Worm (Caenorhabditis elegans) whole organism, late embryonic: ENCODE data around the gene tftc-3.
A peak's percentile ranks its signal among the peaks of the same experiment; 100 is the strongest.

Source experiments
- K02D7.2 ChIP-seq: sonication (generic microtip); optimal IDR thresholded peaks from 2 replicates; lab custom pipeline; 2017; ENCODE audit warnings: mild to moderate bottlenecking, missing genetic modification characterization, missing compliant biosample characterization
- T23F11.4 ChIP-seq: fragments of 200-800 bp; sonication (Bioruptor generic); optimal IDR thresholded peaks from 2 replicates; lab custom pipeline; 2018; ENCODE audit warnings: mild to moderate bottlenecking, missing genetic modification characterization, missing compliant biosample characterization
- Y22D7AL.16 ChIP-seq: sonication (generic microtip); optimal IDR thresholded peaks from 2 replicates; lab custom pipeline; 2016; ENCODE audit warnings: missing genetic modification characterization, missing compliant biosample characterization
- ahr-1 ChIP-seq: sonication (generic microtip); optimal IDR thresholded peaks from 2 replicates; lab custom pipeline; 2016; ENCODE audit warnings: missing genetic modification characterization, missing compliant biosample characterization
- ceh-18 ChIP-seq: sonication (generic microtip); optimal IDR thresholded peaks from 2 replicates; lab custom pipeline; 2016; ENCODE audit warnings: missing genetic modification characterization, missing compliant biosample characterization
- ceh-19 ChIP-seq: fragments of 200-800 bp; sonication (Bioruptor generic); optimal IDR thresholded peaks from 2 replicates; lab custom pipeline; 2018; ENCODE audit warnings: mild to moderate bottlenecking, missing genetic modification characterization, missing compliant biosample characterization
- ceh-2 ChIP-seq: sonication (generic microtip); optimal IDR thresholded peaks from 2 replicates; lab custom pipeline; 2016; ENCODE audit warnings: missing genotype, missing genetic modification characterization, missing compliant biosample characterization
- ceh-22 ChIP-seq: sonication (generic microtip); optimal IDR thresholded peaks from 2 replicates; lab custom pipeline; 2017; ENCODE audit warnings: missing biosample characterization, missing genetic modification characterization
- ceh-24 ChIP-seq: sonication (generic microtip); optimal IDR thresholded peaks from 2 replicates; lab custom pipeline; 2016; ENCODE audit warnings: mild to moderate bottlenecking, missing genetic modification characterization, missing compliant biosample characterization
- ceh-31 ChIP-seq: sonication (generic microtip); optimal IDR thresholded peaks from 2 replicates; lab custom pipeline; 2016; ENCODE audit warnings: missing genetic modification characterization, missing compliant biosample characterization
- ceh-9 ChIP-seq: sonication (generic microtip); optimal IDR thresholded peaks from 2 replicates; lab custom pipeline; 2016; ENCODE audit warnings: mild to moderate bottlenecking, missing genetic modification characterization, inconsistent platforms, missing compliant biosample characterization
- dmd-4 ChIP-seq: sonication (generic microtip); optimal IDR thresholded peaks from 2 replicates; lab custom pipeline; 2016; ENCODE audit warnings: borderline replicate concordance, missing genetic modification characterization, missing compliant biosample characterization
- dve-1 ChIP-seq: sonication (generic microtip); optimal IDR thresholded peaks from 2 replicates; lab custom pipeline; 2017; ENCODE audit warnings: antibody characterized with exemption, mild to moderate bottlenecking, missing genetic modification characterization, missing compliant biosample characterization
- elt-4 ChIP-seq: sonication (generic microtip); optimal IDR thresholded peaks from 2 replicates; lab custom pipeline; 2016; ENCODE audit warnings: missing genetic modification characterization, missing compliant biosample characterization
- eyg-1 ChIP-seq: sonication (generic microtip); optimal IDR thresholded peaks from 2 replicates; lab custom pipeline; 2016; ENCODE audit warnings: missing genotype, missing genetic modification characterization, missing compliant biosample characterization
- fkh-6 ChIP-seq: sonication (generic microtip); optimal IDR thresholded peaks from 2 replicates; lab custom pipeline; 2016; ENCODE audit warnings: missing genetic modification characterization, missing compliant biosample characterization
- hlh-15 ChIP-seq: sonication (generic microtip); optimal IDR thresholded peaks from 2 replicates; lab custom pipeline; 2016; ENCODE audit warnings: missing genetic modification characterization, missing compliant biosample characterization
- hlh-30 ChIP-seq: sonication (generic microtip); optimal IDR thresholded peaks from 2 replicates; lab custom pipeline; 2017; ENCODE audit warnings: antibody characterized with exemption, missing genetic modification characterization, missing compliant biosample characterization; ENCODE audit not compliant: insufficient read depth
- hlh-6 ChIP-seq: sonication (generic microtip); optimal IDR thresholded peaks from 2 replicates; lab custom pipeline; 2016; ENCODE audit warnings: missing genotype, missing genetic modification characterization, missing compliant biosample characterization
- hlh-8 ChIP-seq: sonication (generic microtip); optimal IDR thresholded peaks from 2 replicates; lab custom pipeline; 2016; ENCODE audit warnings: missing genotype, missing genetic modification characterization, missing compliant biosample characterization
- lin-11 ChIP-seq: fragments of 200-800 bp; sonication (Bioruptor generic); optimal IDR thresholded peaks from 2 replicates; lab custom pipeline; 2018; ENCODE audit warnings: mild to moderate bottlenecking, missing genetic modification characterization, missing compliant biosample characterization
- madf-2 ChIP-seq: sonication (generic microtip); optimal IDR thresholded peaks from 2 replicates; lab custom pipeline; 2017; ENCODE audit warnings: missing genetic modification characterization, missing compliant biosample characterization
- mec-3 ChIP-seq: sonication (generic microtip); optimal IDR thresholded peaks from 2 replicates; lab custom pipeline; 2016; ENCODE audit warnings: borderline replicate concordance, missing genetic modification characterization, missing compliant biosample characterization
- nfya-1 ChIP-seq: sonication (generic microtip); optimal IDR thresholded peaks from 2 replicates; lab custom pipeline; 2017; ENCODE audit warnings: missing genetic modification characterization, mild to moderate bottlenecking, missing compliant biosample characterization, antibody characterized with exemption, moderate library complexity
- nhr-232 ChIP-seq: sonication (generic microtip); optimal IDR thresholded peaks from 2 replicates; lab custom pipeline; 2016; ENCODE audit warnings: missing genetic modification characterization, missing compliant biosample characterization
- pat-9 ChIP-seq: fragments of 200-800 bp; sonication (Bioruptor generic); optimal IDR thresholded peaks from 2 replicates; lab custom pipeline; 2018; ENCODE audit warnings: mild to moderate bottlenecking, missing genetic modification characterization, moderate library complexity, missing compliant biosample characterization
- pax-1 ChIP-seq: fragments of 150-350 bp; optimal IDR thresholded peaks from 2 replicates; lab custom pipeline; 2014; ENCODE audit warnings: missing biosample characterization, missing genetic modification characterization
- pha-4 ChIP-seq: fragments of 150-350 bp; optimal IDR thresholded peaks from 2 replicates; lab custom pipeline; 2018; ENCODE audit warnings: missing biosample characterization, missing genetic modification reagents, missing genetic modification characterization
- pros-1 ChIP-seq: fragments of 150-350 bp; optimal IDR thresholded peaks from 2 replicates; lab custom pipeline; 2014; ENCODE audit warnings: missing biosample characterization, missing genetic modification reagents, missing genetic modification characterization
- ref-2 ChIP-seq: sonication (generic microtip); optimal IDR thresholded peaks from 2 replicates; lab custom pipeline; 2016; ENCODE audit warnings: missing genetic modification characterization, missing compliant biosample characterization
- sox-4 ChIP-seq: sonication (generic microtip); optimal IDR thresholded peaks from 2 replicates; lab custom pipeline; 2017; ENCODE audit warnings: mild to moderate bottlenecking, missing genetic modification characterization, inconsistent platforms, missing compliant biosample characterization
- syd-9 ChIP-seq: sonication (generic microtip); optimal IDR thresholded peaks from 2 replicates; lab custom pipeline; 2016; ENCODE audit warnings: mild to moderate bottlenecking, missing genetic modification characterization, moderate library complexity, missing compliant biosample characterization
- tbx-2 ChIP-seq: sonication (generic microtip); optimal IDR thresholded peaks from 2 replicates; lab custom pipeline; 2016; ENCODE audit warnings: missing genetic modification characterization, missing compliant biosample characterization
- ttx-3 ChIP-seq: sonication (generic microtip); optimal IDR thresholded peaks from 2 replicates; lab custom pipeline; 2016; ENCODE audit warnings: missing genetic modification reagents, missing genetic modification characterization, missing compliant biosample characterization
- unc-55 ChIP-seq: sonication (generic microtip); optimal IDR thresholded peaks from 2 replicates; lab custom pipeline; 2017; ENCODE audit warnings: missing biosample characterization, missing genetic modification reagents, missing genetic modification characterization

tftc-3 gene

DNA sequence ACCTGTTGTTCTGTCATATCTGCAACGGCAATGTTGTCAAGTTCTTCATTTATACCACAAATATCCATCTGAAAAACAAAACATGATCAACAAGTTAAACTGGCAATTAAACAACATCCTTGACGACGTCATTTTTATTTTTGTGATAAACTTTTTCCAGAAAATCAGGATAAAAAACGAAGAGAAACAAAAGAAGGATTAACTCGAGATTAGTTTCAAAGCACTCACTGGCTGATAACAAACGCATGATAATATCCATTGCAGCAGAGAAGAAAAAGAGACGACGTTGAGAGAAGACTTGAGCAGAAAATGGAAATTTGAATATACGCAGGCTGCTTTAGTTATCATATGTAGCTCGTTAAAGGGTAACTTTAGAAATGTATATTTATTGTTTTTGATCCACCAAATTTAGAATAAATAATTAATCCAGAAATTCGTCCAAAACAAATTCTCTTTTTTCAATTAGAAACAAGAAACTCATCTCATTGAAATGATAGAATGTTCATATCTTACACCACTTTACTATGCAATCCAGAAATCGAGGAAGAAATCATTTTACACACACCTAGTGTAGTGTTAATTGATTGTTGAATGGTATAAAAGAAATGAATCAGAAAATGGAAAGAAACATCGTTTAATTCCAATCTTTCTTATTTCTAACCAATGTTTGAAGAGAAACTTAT, 31.1 kb upstream of the tftc-3 start, which contains the start of the genes C12D8.21 and col-148:
TSS of gene C12D8.21 (minus strand) at position 68 of the 683 bp plus-strand sequence.
TSS of gene col-148 (plus strand) at position 633 of the 683 bp plus-strand sequence.
- TF ChIP-seq sox-4 (tag; lab: Kevin White, UChicago) = no peak
- no peak for TF ChIP-seq ref-2
- TF ChIP-seq hlh-6 (tag; lab: Kevin White, UChicago) = no peak
- no peak for TF ChIP-seq ceh-9
- TF ChIP-seq pat-9 (tag; lab: Kevin White, UChicago) = no peak
- TF ChIP-seq ceh-31 (tag; lab: Kevin White, UChicago) = no peak
- TF ChIP-seq nfya-1 (tag; lab: Kevin White, UChicago) = no peak
- TF ChIP-seq mec-3 (tag; lab: Kevin White, UChicago) = no peak
- no peak for TF ChIP-seq pros-1 (tag; lab: Kevin White, UChicago)
- no peak for TF ChIP-seq lin-11 (tag; lab: Kevin White, UChicago)
- TF ChIP-seq ttx-3 (tag; lab: Kevin White, UChicago) = no peak
- TF ChIP-seq ceh-2 (tag; lab: Kevin White, UChicago) = no peak
- no peak for TF ChIP-seq ceh-22 (tag; lab: Kevin White, UChicago)
- TF ChIP-seq madf-2 (tag; lab: Kevin White, UChicago) = no peak
- no peak for TF ChIP-seq pax-1

DNA sequence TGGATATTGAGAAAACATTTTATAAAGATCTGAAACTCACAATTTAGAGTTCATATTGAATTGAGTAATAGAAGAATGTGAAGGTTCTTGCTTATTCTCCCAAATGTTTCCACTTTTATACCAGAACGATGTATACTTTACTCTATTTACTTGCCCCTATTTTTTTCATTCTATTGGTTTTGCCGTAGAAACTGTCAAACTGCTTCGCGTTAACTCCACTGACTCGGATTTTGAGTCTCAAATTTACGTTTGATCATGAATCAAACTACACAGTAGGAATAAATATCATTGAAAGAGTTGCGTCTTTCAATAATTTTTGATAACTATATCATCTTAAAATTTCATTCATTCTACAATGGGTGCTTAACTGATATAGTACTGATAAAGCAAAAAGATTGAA, 29.7 kb upstream of the tftc-3 start, which contains the start of gene fipr-8:
TSS of gene fipr-8 (minus strand) at position 101 of the 400 bp plus-strand sequence.
- TF ChIP-seq eyg-1 (tag; lab: Kevin White, UChicago) = no peak
- TF ChIP-seq pha-4 (tag; lab: Kevin White, UChicago) = no peak
- no peak for TF ChIP-seq pax-1
- no peak for TF ChIP-seq ceh-19 (GFP tag; lab: Kevin White, UChicago)
- no peak for TF ChIP-seq elt-4 (tag; lab: Kevin White, UChicago)
- no peak for TF ChIP-seq hlh-30 (tag; lab: Kevin White, UChicago)

DNA sequence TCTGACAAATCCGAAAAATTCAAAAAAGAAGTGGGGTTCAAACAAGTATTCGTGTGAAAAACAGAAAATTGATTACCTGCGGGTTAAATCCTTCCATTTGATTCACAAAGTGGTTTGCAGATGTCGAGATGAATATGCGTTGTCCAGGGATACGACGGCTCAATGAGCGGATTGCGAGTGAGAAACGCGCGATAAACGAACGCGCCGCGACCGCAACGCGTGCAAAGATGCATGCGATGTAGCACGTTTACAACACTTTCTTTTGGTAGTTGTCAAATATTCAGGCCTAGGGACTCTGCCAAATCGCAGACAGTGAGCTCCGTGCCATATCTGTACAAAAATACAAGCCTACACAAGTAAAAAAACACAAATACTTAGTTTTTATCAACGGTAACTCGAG, 28.5 kb upstream of the tftc-3 start, which contains the start of gene fubl-1:
TSS of gene fubl-1 (minus strand) at position 202 of the 400 bp plus-strand sequence.
- TF ChIP-seq dve-1 (tag; lab: Kevin White, UChicago) (no peak), ceh-24 (tag; lab: Kevin White, UChicago) (no peak), tbx-2 (tag; lab: Kevin White, UChicago) (peak; percentile 26), Y22D7AL.16 (no peak), elt-4 (tag; lab: Kevin White, UChicago) (no peak), fkh-6 (tag; lab: Kevin White, UChicago) (no peak), unc-55 (GFP tag; lab: Kevin White, UChicago) (peak; percentile 30), ceh-31 (tag; lab: Kevin White, UChicago) (peak; percentile 59)

DNA sequence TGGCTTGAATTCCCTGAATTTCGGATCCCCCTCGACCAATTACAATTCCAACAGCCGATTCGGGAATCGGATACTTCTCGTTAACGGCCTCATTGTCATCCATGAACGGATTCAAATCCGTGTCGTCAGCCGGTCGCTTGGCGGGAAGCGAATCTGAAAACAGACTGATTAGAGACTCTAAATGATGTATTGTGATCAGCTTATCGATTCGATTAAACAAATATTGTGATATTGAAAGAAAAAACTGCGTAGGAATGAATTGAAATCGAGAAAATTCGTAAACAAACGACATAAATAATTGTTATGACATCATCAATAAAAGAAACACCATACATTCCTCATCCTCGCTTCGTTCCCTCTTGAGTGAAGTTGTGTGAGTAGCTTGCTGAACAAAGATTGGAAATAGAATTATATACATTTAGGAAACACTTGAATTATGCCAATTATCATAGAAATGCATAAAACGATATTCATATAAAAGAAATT, 27.9 kb upstream of the tftc-3 start:
- TF ChIP-seq ceh-18 (no peak), dmd-4 (tag; lab: Kevin White, UChicago) (no peak), ceh-9 (no peak), ahr-1 (tag; lab: Kevin White, UChicago) (no peak), ceh-22 (tag; lab: Kevin White, UChicago) (no peak), syd-9 (tag; lab: Kevin White, UChicago) (no peak), K02D7.2 (tag; lab: Kevin White, UChicago) (no peak), hlh-8 (no peak), T23F11.4 (GFP tag; lab: Kevin White, UChicago) (no peak), nhr-232 (tag; lab: Kevin White, UChicago) (no peak), hlh-15 (tag; lab: Kevin White, UChicago) (no peak), madf-2 (tag; lab: Kevin White, UChicago) (no peak)
